Fruit fly (Drosophila melanogaster): ENCODE data around the gene mamo.

Gene mamo

DNA sequence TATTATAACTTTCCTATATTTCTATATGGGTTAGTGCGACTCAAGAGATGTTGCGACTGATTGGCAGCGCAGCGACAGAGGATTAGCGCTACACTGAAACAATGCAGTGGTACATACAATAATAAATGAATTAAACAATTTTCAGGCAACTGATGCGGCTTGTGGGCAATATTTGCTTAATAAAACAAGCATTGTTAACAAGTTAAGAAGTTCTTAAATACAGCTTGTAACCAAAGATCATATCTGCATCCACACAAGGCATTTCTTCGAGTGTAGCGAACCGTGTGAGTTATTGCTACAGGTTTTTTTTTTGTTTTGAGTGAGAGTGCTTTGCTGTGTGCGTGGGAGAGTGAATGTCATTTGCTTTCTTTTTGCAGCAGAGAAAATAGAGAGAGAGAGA, 151.4 kb downstream of the mamo start (continued):
- TF ChIP-seq psq (GFP tag; optimal IDR thresholded peaks at IDR 0.05): no peak
- peak; percentile 73 for TF ChIP-seq Nf-YA (GFP tag; IDR thresholded peaks at IDR 0.05)
- TF ChIP-seq HmgZ (tag; optimal IDR thresholded peaks at IDR 0.05): peak; percentile 30
- TF ChIP-seq ara (GFP tag; IDR thresholded peaks at IDR 0.05): peak; percentile 72; the same call in 1 of the 2 replicates
- no peak for TF ChIP-seq HLHmδ (GFP tag; optimal IDR thresholded peaks at IDR 0.05)
- TF ChIP-seq nmo (GFP tag; optimal IDR thresholded peaks at IDR 0.05): peak; percentile 79
- TF ChIP-seq ap (GFP tag; IDR thresholded peaks at IDR 0.05): peak; percentile 65
- TF ChIP-seq gcm2 (GFP tag; optimal IDR thresholded peaks at IDR 0.05): peak; percentile 53
- peak; percentile 67; the same call in 2 of the 3 replicates for TF ChIP-seq H15 (GFP tag; IDR thresholded peaks at IDR 0.05)
- no peak; the same call in 2 of the 3 replicates for TF ChIP-seq Mrtf (GFP tag; IDR thresholded peaks at IDR 0.05)
- no peak for TF ChIP-seq wek (GFP tag; optimal IDR thresholded peaks at IDR 0.05)
- peak; percentile 17 for TF ChIP-seq CG4617 (GFP tag; optimal IDR thresholded peaks at IDR 0.05; ENCODE audit: borderline replicate concordance)
- TF ChIP-seq Atf6 (GFP tag; IDR thresholded peaks at IDR 0.05): peak; percentile 62; the same call in 1 of the 2 replicates
- TF ChIP-seq CG11456 (GFP tag; IDR thresholded peaks at IDR 0.05): peak; percentile 54; the same call in 1 of the 3 replicates
- peak; percentile 47 for TF ChIP-seq CG8281 (tag; optimal IDR thresholded peaks at IDR 0.05)
- TF ChIP-seq disco-r (GFP tag; optimal IDR thresholded peaks at IDR 0.05): no peak
- peak; percentile 31 for TF ChIP-seq CG17802 (tag; optimal IDR thresholded peaks at IDR 0.05)
- peak; percentile 33 for TF ChIP-seq cato (GFP tag; optimal IDR thresholded peaks at IDR 0.05; ENCODE audit: borderline replicate concordance)
- TF ChIP-seq Neu2 (GFP tag; optimal IDR thresholded peaks at IDR 0.05; ENCODE audit: borderline replicate concordance): peak; percentile 20
- TF ChIP-seq ash1 (GFP tag; optimal IDR thresholded peaks at IDR 0.05): no peak
- TF ChIP-seq CG7556 (GFP tag; optimal IDR thresholded peaks at IDR 0.05): peak; percentile 49
- no peak for TF ChIP-seq bigmax (GFP tag; optimal IDR thresholded peaks at IDR 0.05)
- TF ChIP-seq scrt (GFP tag; optimal IDR thresholded peaks at IDR 0.05): peak; percentile 49
- TF ChIP-seq bab2 (GFP tag; optimal IDR thresholded peaks at IDR 0.05): peak; percentile 76
- peak; percentile 39; the same call in 2 of the 3 replicates for TF ChIP-seq Dbx (GFP tag; IDR thresholded peaks at IDR 0.05)
- TF ChIP-seq Hsf (GFP tag; optimal IDR thresholded peaks at IDR 0.05): peak; percentile 76
- peak; percentile 51 for TF ChIP-seq NC2α (GFP tag; optimal IDR thresholded peaks at IDR 0.05)
- TF ChIP-seq Rx (GFP tag; IDR thresholded peaks at IDR 0.05): peak; percentile 67
- peak in 1 of 3 experiments; percentile 36 for TF ChIP-seq lola (GFP tag; optimal IDR thresholded peaks at IDR 0.05)
- TF ChIP-seq CG11723 (GFP tag; optimal IDR thresholded peaks at IDR 0.05): peak; percentile 56
- TF ChIP-seq D (optimal IDR thresholded peaks at IDR 0.05): no peak
- TF ChIP-seq D (GFP tag; optimal IDR thresholded peaks at IDR 0.05): peak; percentile 59
- TF ChIP-seq Dad (GFP tag; optimal IDR thresholded peaks at IDR 0.05): peak; percentile 48
- no peak for TF ChIP-seq sim (GFP tag; IDR thresholded peaks at IDR 0.05)
- no peak for TF ChIP-seq sc (optimal IDR thresholded peaks at IDR 0.05)
- TF ChIP-seq sc (GFP tag; optimal IDR thresholded peaks at IDR 0.05): peak; percentile 59
- peak; percentile 38 for TF ChIP-seq CG15479 (GFP tag; optimal IDR thresholded peaks at IDR 0.05)
- TF ChIP-seq ATbp (GFP tag; optimal IDR thresholded peaks at IDR 0.05): peak; percentile 83
- peak; percentile 20 for TF ChIP-seq CG17186 (GFP tag; optimal IDR thresholded peaks at IDR 0.05)
- TF ChIP-seq phol (tag; optimal IDR thresholded peaks at IDR 0.05): peak; percentile 81
- TF ChIP-seq CG3281 (GFP tag; optimal IDR thresholded peaks at IDR 0.05): peak; percentile 60
- peak; percentile 65 for TF ChIP-seq Adf1 (GFP tag; IDR thresholded peaks at IDR 0.05)
- peak; percentile 7 for TF ChIP-seq CG10543 (GFP tag; optimal IDR thresholded peaks at IDR 0.05)
- no peak; the same call in 2 of the 3 replicates for TF ChIP-seq croc (GFP tag; conservative IDR thresholded peaks at IDR 0.05)
- peak; percentile 78 for TF ChIP-seq bcd (GFP tag; optimal IDR thresholded peaks at IDR 0.05)
- TF ChIP-seq CG7839 (tag; optimal IDR thresholded peaks at IDR 0.05): peak; percentile 81
- TF ChIP-seq CG15601 (tag; optimal IDR thresholded peaks at IDR 0.05): peak; percentile 39
- no peak for TF ChIP-seq MESR4 (GFP tag; optimal IDR thresholded peaks at IDR 0.05)
- peak; percentile 83 for TF ChIP-seq ind (GFP tag; optimal IDR thresholded peaks at IDR 0.05)
- peak; percentile 80 for TF ChIP-seq lab (GFP tag; optimal IDR thresholded peaks at IDR 0.05)

All from whole organism, embryonic.